Fruit fly (Drosophila melanogaster) whole organism, embryonic: ENCODE data around the gene CG17744.

Source experiments
- ATbp ChIP-seq: fragments of 200-800 bp; sonication (Bioruptor generic); optimal IDR thresholded peaks from 2 replicates; lab custom pipeline; 2017; ENCODE audit warnings: missing biosample characterization, mild to moderate bottlenecking, missing genetic modification characterization, missing genetic modification reagents
- B-H1 ChIP-seq: fragments of 200-800 bp; sonication (Bioruptor generic); IDR thresholded peaks from 3 replicates; pipeline ENCODE4 v1.3.6; 2022; ENCODE audit warnings: missing biosample characterization, missing genetic modification characterization
- Bgb ChIP-seq: fragments of 200-800 bp; sonication (Bioruptor generic); IDR thresholded peaks from 2 replicates; pipeline ENCODE4 v1.3.6; 2022; ENCODE audit warnings: missing biosample characterization, missing genetic modification characterization; ENCODE audit not compliant: partially characterized antibody
- Bteb2 ChIP-seq: fragments of 200-800 bp; sonication (Bioruptor generic); optimal IDR thresholded peaks from 2 replicates; lab custom pipeline; 2016; ENCODE audit warnings: missing biosample characterization, missing genetic modification characterization
- CG10543 ChIP-seq: fragments of 200-800 bp; sonication (Bioruptor generic); optimal IDR thresholded peaks from 3 replicates; lab custom pipeline; 2017; ENCODE audit warnings: missing biosample characterization, mild to moderate bottlenecking, missing genetic modification characterization, moderate library complexity
- CG11085 ChIP-seq: fragments of 200-800 bp; sonication (Bioruptor generic); IDR thresholded peaks from 2 replicates; pipeline ENCODE4 v1.3.6; 2022; ENCODE audit warnings: missing biosample characterization, missing genetic modification characterization
- CG11504 ChIP-seq: fragments of 200-800 bp; sonication (Bioruptor generic); optimal IDR thresholded peaks from 3 replicates; lab custom pipeline; 2019; ENCODE audit warnings: missing biosample characterization, mild to moderate bottlenecking, missing genetic modification characterization, moderate library complexity
- CG11560 ChIP-seq: fragments of 200-800 bp; sonication (Bioruptor generic); IDR thresholded peaks from 3 replicates; pipeline ENCODE4 v1.3.6; 2022; ENCODE audit warnings: missing biosample characterization, missing genetic modification characterization
- CG11696 ChIP-seq: fragments of 200-800 bp; sonication (Bioruptor generic); IDR thresholded peaks from 2 replicates; pipeline ENCODE4 v1.3.6; 2022; ENCODE audit warnings: missing biosample characterization, missing genetic modification characterization
- CG16815 ChIP-seq: fragments of 200-800 bp; sonication (Bioruptor generic); optimal IDR thresholded peaks from 3 replicates; lab custom pipeline; 2017; ENCODE audit warnings: missing biosample characterization, mild to moderate bottlenecking, missing genetic modification characterization
- CG17612 ChIP-seq: fragments of 200-800 bp; sonication (Bioruptor generic); IDR thresholded peaks from 2 replicates; pipeline ENCODE4 v1.3.6; 2022; ENCODE audit warnings: missing biosample characterization, missing genetic modification characterization
- CG17912 ChIP-seq: fragments of 200-800 bp; sonication (Bioruptor generic); optimal IDR thresholded peaks from 2 replicates; lab custom pipeline; 2018; ENCODE audit warnings: missing biosample characterization, mild to moderate bottlenecking, missing genetic modification characterization
- CG2199 ChIP-seq: fragments of 200-800 bp; sonication (Bioruptor generic); IDR thresholded peaks from 3 replicates; pipeline ENCODE4 v1.3.6; 2022; ENCODE audit warnings: missing biosample characterization, missing genetic modification characterization
- CG2202 ChIP-seq: fragments of 200-800 bp; sonication (Bioruptor generic); optimal IDR thresholded peaks from 2 replicates; lab custom pipeline; 2018; ENCODE audit warnings: missing biosample characterization, mild to moderate bottlenecking, missing genetic modification characterization
- CG3065 ChIP-seq: fragments of 200-800 bp; sonication (Bioruptor generic); optimal IDR thresholded peaks from 2 replicates; lab custom pipeline; 2016; ENCODE audit warnings: missing biosample characterization, missing genetic modification characterization
- CG4617 ChIP-seq: fragments of 200-800 bp; sonication (Bioruptor generic); optimal IDR thresholded peaks from 3 replicates; lab custom pipeline; 2016; ENCODE audit warnings: missing biosample characterization, missing genetic modification characterization, borderline replicate concordance
- CG4707 ChIP-seq: fragments of 200-800 bp; sonication (Bioruptor generic); optimal IDR thresholded peaks from 2 replicates; lab custom pipeline; 2018; ENCODE audit warnings: missing biosample characterization, mild to moderate bottlenecking, missing genetic modification characterization, moderate library complexity
- CG5245 ChIP-seq: fragments of 200-800 bp; sonication (Bioruptor generic); optimal IDR thresholded peaks from 3 replicates; lab custom pipeline; 2016; ENCODE audit warnings: missing biosample characterization, missing genetic modification characterization
- CG6175 ChIP-seq: fragments of 200-800 bp; sonication (Bioruptor generic); IDR thresholded peaks from 3 replicates; pipeline ENCODE4 v1.3.6; 2022; ENCODE audit warnings: missing biosample characterization, missing genetic modification characterization
- CG7271 ChIP-seq: fragments of 200-800 bp; sonication (Bioruptor generic); optimal IDR thresholded peaks from 2 replicates; lab custom pipeline; 2018; ENCODE audit warnings: missing biosample characterization, mild to moderate bottlenecking, missing genetic modification characterization, moderate library complexity
- CG7357 ChIP-seq: fragments of 200-800 bp; sonication (Bioruptor generic); IDR thresholded peaks from 3 replicates; pipeline ENCODE4 v1.3.6; 2022; ENCODE audit warnings: missing biosample characterization, missing genetic modification characterization
- CG9727 ChIP-seq: fragments of 200-800 bp; sonication (Bioruptor generic); optimal IDR thresholded peaks from 3 replicates; lab custom pipeline; 2017; ENCODE audit warnings: missing biosample characterization, mild to moderate bottlenecking, missing genetic modification characterization
- Dip3 ChIP-seq: fragments of 200-800 bp; sonication (Bioruptor generic); optimal IDR thresholded peaks from 3 replicates; lab custom pipeline; 2016; ENCODE audit warnings: missing biosample characterization, missing genetic modification characterization
- Elba2 ChIP-seq: fragments of 200-800 bp; sonication (Bioruptor generic); optimal IDR thresholded peaks from 3 replicates; lab custom pipeline; 2016; ENCODE audit warnings: missing biosample characterization, missing genetic modification characterization
- H2.0 ChIP-seq: fragments of 200-800 bp; sonication (Bioruptor generic); IDR thresholded peaks from 2 replicates; pipeline ENCODE4 v1.3.6; 2022; ENCODE audit warnings: missing biosample characterization, missing genetic modification characterization
- HLH4C ChIP-seq: fragments of 200-800 bp; sonication (Bioruptor generic); IDR thresholded peaks from 3 replicates; pipeline ENCODE4 v1.3.6; 2022; ENCODE audit warnings: missing biosample characterization, missing genetic modification characterization; ENCODE audit not compliant: partially characterized antibody
- Hey ChIP-seq: fragments of 200-800 bp; sonication (Bioruptor generic); optimal IDR thresholded peaks from 3 replicates; lab custom pipeline; 2018; ENCODE audit warnings: missing biosample characterization, mild to moderate bottlenecking, missing genetic modification characterization
- Lhr ChIP-seq: fragments of 200-800 bp; sonication (Bioruptor generic); optimal IDR thresholded peaks from 3 replicates; lab custom pipeline; 2017; ENCODE audit warnings: mild to moderate bottlenecking, missing biosample characterization, missing genetic modification reagents, missing genetic modification characterization
- Max ChIP-seq: fragments of 200-800 bp; sonication (Bioruptor generic); optimal IDR thresholded peaks from 2 replicates; lab custom pipeline; 2016; ENCODE audit warnings: missing biosample characterization, mild to moderate bottlenecking, missing genetic modification characterization
- Myb ChIP-seq: fragments of 200-800 bp; sonication (Bioruptor generic); optimal IDR thresholded peaks from 2 replicates; lab custom pipeline; 2016; ENCODE audit warnings: missing biosample characterization, missing genetic modification characterization
- Nf-YA ChIP-seq: fragments of 200-800 bp; sonication (Bioruptor generic); IDR thresholded peaks from 2 replicates; pipeline ENCODE4 v1.3.6; 2022; ENCODE audit warnings: missing biosample characterization, missing genetic modification characterization
- Opbp ChIP-seq: fragments of 200-800 bp; sonication (Bioruptor generic); IDR thresholded peaks from 3 replicates; pipeline ENCODE4 v1.3.6; 2022; ENCODE audit warnings: missing biosample characterization, missing genetic modification characterization; ENCODE audit not compliant: partially characterized antibody
- TFAM ChIP-seq: fragments of 200-800 bp; sonication (Bioruptor generic); optimal IDR thresholded peaks from 2 replicates; lab custom pipeline; 2017; ENCODE audit warnings: missing biosample characterization, missing genetic modification characterization, inconsistent platforms
- ewg ChIP-seq: fragments of 200-800 bp; sonication (Bioruptor generic); optimal IDR thresholded peaks from 3 replicates; lab custom pipeline; 2017; ENCODE audit warnings: mild to moderate bottlenecking, missing biosample characterization, missing genetic modification reagents, missing genetic modification characterization
- hb ChIP-seq: fragments of 200-800 bp; sonication (Bioruptor generic); IDR thresholded peaks from 3 replicates; pipeline ENCODE4 v1.3.6; 2022; ENCODE audit warnings: missing biosample characterization, missing genetic modification characterization; ENCODE audit not compliant: partially characterized antibody
- hbn ChIP-seq: fragments of 200-800 bp; sonication (Bioruptor generic); IDR thresholded peaks from 2 replicates; pipeline ENCODE4 v1.3.6; 2022; ENCODE audit warnings: missing biosample characterization, missing genetic modification characterization; ENCODE audit not compliant: partially characterized antibody
- kay ChIP-seq: fragments of 200-800 bp; sonication (Bioruptor generic); optimal IDR thresholded peaks from 2 replicates; lab custom pipeline; 2016; ENCODE audit warnings: missing biosample characterization, missing genetic modification characterization
- lmd ChIP-seq: fragments of 200-800 bp; sonication (Bioruptor generic); IDR thresholded peaks from 2 replicates; pipeline ENCODE4 v1.3.6; 2022; ENCODE audit warnings: missing biosample characterization, missing genetic modification characterization
- mirr ChIP-seq: fragments of 200-800 bp; sonication (Bioruptor generic); optimal IDR thresholded peaks from 3 replicates; lab custom pipeline; 2018; ENCODE audit warnings: missing biosample characterization, mild to moderate bottlenecking, missing genetic modification characterization
- onecut ChIP-seq: fragments of 200-800 bp; sonication (Bioruptor generic); IDR thresholded peaks from 2 replicates; pipeline ENCODE4 v1.3.6; 2022; ENCODE audit warnings: missing biosample characterization, missing genetic modification characterization
- p53 ChIP-seq: fragments of 200-800 bp; sonication (Bioruptor generic); optimal IDR thresholded peaks from 2 replicates; lab custom pipeline; 2016; ENCODE audit warnings: missing biosample characterization, missing genetic modification characterization
- phol ChIP-seq: fragments of 200-800 bp; sonication (Bioruptor generic); optimal IDR thresholded peaks from 3 replicates; lab custom pipeline; 2018; ENCODE audit warnings: missing biosample characterization, mild to moderate bottlenecking, missing genetic modification characterization, moderate library complexity
- psq ChIP-seq: fragments of 200-800 bp; sonication (Bioruptor generic); optimal IDR thresholded peaks from 2 replicates; lab custom pipeline; 2017; ENCODE audit warnings: missing biosample characterization, missing genetic modification characterization
- scrt ChIP-seq: fragments of 200-800 bp; sonication (Bioruptor generic); optimal IDR thresholded peaks from 2 replicates; lab custom pipeline; 2018; ENCODE audit warnings: missing biosample characterization, mild to moderate bottlenecking, missing genetic modification characterization, moderate library complexity
- sd ChIP-seq: fragments of 200-800 bp; sonication (Bioruptor generic); optimal IDR thresholded peaks from 3 replicates; lab custom pipeline; 2018; ENCODE audit warnings: missing biosample characterization, mild to moderate bottlenecking, missing genetic modification characterization, moderate library complexity
- tgo ChIP-seq: fragments of 200-800 bp; sonication (Bioruptor generic); IDR thresholded peaks from 3 replicates; pipeline ENCODE4 v1.3.6; 2022; ENCODE audit warnings: missing biosample characterization, missing genetic modification characterization
- tin ChIP-seq: fragments of 200-800 bp; sonication (Bioruptor generic); optimal IDR thresholded peaks from 3 replicates; lab custom pipeline; 2016; ENCODE audit warnings: missing biosample characterization, missing genetic modification characterization
- toy ChIP-seq: fragments of 200-800 bp; sonication (Bioruptor generic); IDR thresholded peaks from 2 replicates; pipeline ENCODE4 v1.3.6; 2022; ENCODE audit warnings: missing biosample characterization, missing genetic modification characterization
- zfh2 ChIP-seq: fragments of 200-800 bp; sonication (Bioruptor generic); optimal IDR thresholded peaks from 2 replicates; lab custom pipeline; 2016; ENCODE audit warnings: missing biosample characterization, missing genetic modification characterization

Gene CG17744

dm6 chr3L:6988942-6989569, 37.5 kb downstream of the CG17744 start (continued):
- TF ChIP-seq CG11504 (tag; lab: Kevin White, UChicago) (peak; percentile 96), CG3065 (GFP tag; lab: Kevin White, UChicago) (peak; percentile 66), HLH4C (no peak), mirr (GFP tag; lab: Kevin White, UChicago) (peak; percentile 18), tin (GFP tag; lab: Kevin White, UChicago) (peak; percentile 93), Bgb (no peak; the same call in 1 of the 2 replicates), CG2199 (GFP tag; lab: Robert Waterston, UW) (0 out of 3 replicates have a peak, but pooled peaks have one; percentile 11), Bteb2 (GFP tag; lab: Kevin White, UChicago) (peak; percentile 47), psq (GFP tag; lab: Kevin White, UChicago) (peak; percentile 73), CG16815 (GFP tag; lab: Kevin White, UChicago) (peak; percentile 92), B-H1 (GFP tag; lab: Robert Waterston, UW) (peak; percentile 68), Myb (GFP tag; lab: Kevin White, UChicago) (peak; percentile 30), kay (GFP tag; lab: Kevin White, UChicago) (peak; percentile 91), CG17912 (GFP tag; lab: Kevin White, UChicago) (no peak), tgo (GFP tag; lab: Robert Waterston, UW) (peak; percentile 89), CG11085 (GFP tag; lab: Robert Waterston, UW) (peak; percentile 52; the same call in 1 of the 2 replicates), zfh2 (GFP tag; lab: Kevin White, UChicago) (peak; percentile 64), Elba2 (no peak), phol (peak; percentile 97), Nf-YA (GFP tag; lab: Robert Waterston, UW) (peak; percentile 82), lmd (GFP tag; lab: Robert Waterston, UW) (peak; percentile 91), ewg (peak; percentile 81), p53 (GFP tag; lab: Kevin White, UChicago) (peak; percentile 36), hb (no peak), CG7271 (tag; lab: Kevin White, UChicago) (no peak), toy (GFP tag; lab: Robert Waterston, UW) (0 out of 2 replicates have a peak, but pooled peaks have one; percentile 36), CG4707 (peak; percentile 33), CG10543 (peak; percentile 92), Hey (tag; lab: Kevin White, UChicago) (no peak), CG4617 (GFP tag; lab: Kevin White, UChicago) (peak; percentile 46), CG7357 (GFP tag; lab: Robert Waterston, UW) (peak; percentile 81), CG5245 (GFP tag; lab: Kevin White, UChicago) (peak; percentile 53), H2.0 (peak; percentile 62), sd (tag; lab: Kevin White, UChicago) (peak; percentile 19), Lhr (GFP tag; lab: Kevin White, UChicago) (peak; percentile 58), onecut (GFP tag; lab: Robert Waterston, UW) (peak; percentile 80), TFAM (GFP tag; lab: Kevin White, UChicago) (peak; percentile 57), Max (peak; percentile 79), CG11560 (tag; lab: Robert Waterston, UW) (peak; percentile 73; the same call in 1 of the 3 replicates), CG17612 (GFP tag; lab: Robert Waterston, UW) (peak; percentile 52; the same call in 1 of the 2 replicates), CG11696 (0 out of 2 replicates have a peak, but pooled peaks have one; percentile 37), scrt (GFP tag; lab: Kevin White, UChicago) (peak; percentile 85), hbn (GFP tag; lab: Robert Waterston, UW) (no peak), CG6175 (GFP tag; lab: Robert Waterston, UW) (peak; percentile 98), ATbp (GFP tag; lab: Kevin White, UChicago) (peak; percentile 82), Opbp (GFP tag; lab: Robert Waterston, UW) (no peak), CG2202 (tag; lab: Kevin White, UChicago) (peak; percentile 58), CG9727 (GFP tag; lab: Kevin White, UChicago) (peak; percentile 96), Dip3 (GFP tag; lab: Kevin White, UChicago) (no peak)
